Worm (Caenorhabditis elegans): ENCODE measurements around the gene fipp-1.

Gene fipp-1

DNA sequence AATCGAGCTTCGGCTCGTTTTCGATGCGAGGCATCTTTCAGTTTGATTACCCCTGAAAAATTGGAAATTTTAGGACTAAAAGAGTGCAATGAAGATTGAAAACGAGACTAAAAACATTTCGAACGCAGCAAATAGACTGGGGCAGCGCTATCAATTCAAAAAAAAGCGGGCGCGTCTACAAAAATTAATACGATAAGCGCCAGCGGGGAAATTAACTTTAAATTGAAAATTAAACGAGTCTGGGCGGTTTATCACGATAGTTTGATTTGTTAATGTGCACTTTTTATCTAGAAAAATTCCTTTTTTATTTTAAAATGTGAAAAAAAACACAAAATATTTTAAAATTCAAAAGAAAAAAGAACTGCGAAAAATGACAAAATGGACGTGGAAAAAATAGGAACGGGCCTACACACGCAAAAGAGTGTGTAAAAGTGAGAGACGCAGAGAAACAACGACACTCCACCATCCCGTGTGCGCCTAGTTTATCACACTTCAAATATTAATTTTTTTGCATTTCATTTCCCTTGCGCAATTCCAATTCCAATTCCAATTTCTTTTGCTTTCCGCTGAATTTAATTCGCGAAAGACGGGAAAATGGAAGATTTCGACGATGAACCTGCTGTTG, at the start of gene fipp-1, which contains the start of gene gmpr-1:
fipp-1 (plus strand) TSS at position 499 of the 625 bp plus-strand sequence.
gmpr-1 (minus strand) TSS at position 75 of the 625 bp plus-strand sequence.
- TF ChIP-seq rnt-1 (tag; optimal IDR thresholded peaks at IDR 0.05): peak; percentile 74
- no peak for TF ChIP-seq nhr-28 (tag; optimal IDR thresholded peaks at IDR 0.05)
- TF ChIP-seq lir-3 (tag; optimal IDR thresholded peaks at IDR 0.05; ENCODE audit: poor library complexity): no peak
- TF ChIP-seq fkh-10 (GFP tag; optimal IDR thresholded peaks at IDR 0.05): no peak
- TF ChIP-seq pax-3 (tag; optimal IDR thresholded peaks at IDR 0.05): no peak
- TF ChIP-seq efl-3 (GFP tag; optimal IDR thresholded peaks at IDR 0.05): no peak
- peak; percentile 70 for TF ChIP-seq nhr-19 (GFP tag; conservative IDR thresholded peaks at IDR 0.05)
- TF ChIP-seq hlh-17 (GFP tag; optimal IDR thresholded peaks at IDR 0.05; ENCODE audit: borderline replicate concordance): no peak
- TF ChIP-seq lin-13 (GFP tag; optimal IDR thresholded peaks at IDR 0.05): no peak
- peak; percentile 55 for TF ChIP-seq C16A3.4 (tag; optimal IDR thresholded peaks at IDR 0.05)
- TF ChIP-seq ztf-11 (tag; optimal IDR thresholded peaks at IDR 0.05): no peak
- TF ChIP-seq sup-37 (GFP tag; optimal IDR thresholded peaks at IDR 0.05): no peak
- no peak for TF ChIP-seq mef-2 (tag; optimal IDR thresholded peaks at IDR 0.05)
- TF ChIP-seq ztf-4 (tag; optimal IDR thresholded peaks at IDR 0.05): no peak
- TF ChIP-seq ama-1 (optimal IDR thresholded peaks at IDR 0.05): no peak
- no peak for TF ChIP-seq sptf-1 (tag; optimal IDR thresholded peaks at IDR 0.05)
- no peak for TF ChIP-seq zag-1 (tag; optimal IDR thresholded peaks at IDR 0.05)
- TF ChIP-seq nhr-90 (tag; optimal IDR thresholded peaks at IDR 0.05; ENCODE audit: poor library complexity): peak; percentile 78
- TF ChIP-seq fos-1 (tag; optimal IDR thresholded peaks at IDR 0.05): no peak
- no peak for TF ChIP-seq aly-2 (tag; optimal IDR thresholded peaks at IDR 0.05)
- TF ChIP-seq unc-130 (tag; optimal IDR thresholded peaks at IDR 0.05): no peak
- TF ChIP-seq dpl-1 (GFP tag; optimal IDR thresholded peaks at IDR 0.05): peak; percentile 64 to 78 (median 73)
- TF ChIP-seq ceh-88 (GFP tag; IDR thresholded peaks at IDR 0.05): no peak
- TF ChIP-seq ceh-82 (tag; optimal IDR thresholded peaks at IDR 0.05): peak; percentile 33 to 71 (median 45)
- peak; percentile 31 for TF ChIP-seq F16B12.6 (tag; optimal IDR thresholded peaks at IDR 0.05)
- peak; percentile 38 for TF ChIP-seq ceh-8 (GFP tag; optimal IDR thresholded peaks at IDR 0.05)
- TF ChIP-seq ets-5 (GFP tag; IDR thresholded peaks at IDR 0.05): no peak
- no peak for TF ChIP-seq nhr-11 (tag; optimal IDR thresholded peaks at IDR 0.05)
- no peak for TF ChIP-seq ceh-63 (GFP tag; optimal IDR thresholded peaks at IDR 0.05)
- no peak for TF ChIP-seq hpl-2 (GFP tag; optimal IDR thresholded peaks at IDR 0.05)
- no peak for TF ChIP-seq C04F5.9 (tag; optimal IDR thresholded peaks at IDR 0.05)
- TF ChIP-seq lin-39 (tag; optimal IDR thresholded peaks at IDR 0.05): peak; percentile 69
- TF ChIP-seq unc-30 (tag; optimal IDR thresholded peaks at IDR 0.05): no peak
- TF ChIP-seq nhr-84 (tag; optimal IDR thresholded peaks at IDR 0.05): no peak
- TF ChIP-seq zip-4 (GFP tag; optimal IDR thresholded peaks at IDR 0.05): peak; percentile 21
- TF ChIP-seq blmp-1 (tag; optimal IDR thresholded peaks at IDR 0.05): peak; percentile 33
- peak; percentile 54 for TF ChIP-seq skn-1 (tag; optimal IDR thresholded peaks at IDR 0.05)
- TF ChIP-seq ceh-90 (tag; optimal IDR thresholded peaks at IDR 0.05): no peak
- TF ChIP-seq pag-3 (tag; optimal IDR thresholded peaks at IDR 0.05; ENCODE audit: borderline replicate concordance, insufficient read depth): no peak
- no peak for TF ChIP-seq ces-1 (GFP tag; optimal IDR thresholded peaks at IDR 0.05)
- TF ChIP-seq xbp-1 (tag; optimal IDR thresholded peaks at IDR 0.05): peak; percentile 73
- no peak for TF ChIP-seq unc-62 (GFP tag; optimal IDR thresholded peaks at IDR 0.05)
- no peak for TF ChIP-seq fkh-4 (tag; optimal IDR thresholded peaks at IDR 0.05; ENCODE audit: borderline replicate concordance)
- TF ChIP-seq egl-13 (tag; optimal IDR thresholded peaks at IDR 0.05): peak; percentile 22
- TF ChIP-seq grh-1 (GFP tag; IDR thresholded peaks at IDR 0.05): peak; percentile 67
- TF ChIP-seq efl-1 (optimal IDR thresholded peaks at IDR 0.05): peak; percentile 83 to 84
- TF ChIP-seq efl-1 (GFP tag; optimal IDR thresholded peaks at IDR 0.05 in 1 of 2): peak; percentile 77 to 97
- TF ChIP-seq lin-14 (GFP tag; optimal IDR thresholded peaks at IDR 0.05): no peak
- TF ChIP-seq unc-98 (GFP tag; IDR thresholded peaks at IDR 0.05): no peak
- peak; percentile 22 for TF ChIP-seq elt-2 (tag; optimal IDR thresholded peaks at IDR 0.05)
- TF ChIP-seq swsn-7 (tag; optimal IDR thresholded peaks at IDR 0.05): peak; percentile 77
- peak; percentile 67 for TF ChIP-seq unc-86 (tag; optimal IDR thresholded peaks at IDR 0.05)
- peak; percentile 80 for TF ChIP-seq nhr-47 (tag; optimal IDR thresholded peaks at IDR 0.05)
